Worm (Caenorhabditis elegans): ENCODE measurements around the gene F32A5.4.

DNA sequence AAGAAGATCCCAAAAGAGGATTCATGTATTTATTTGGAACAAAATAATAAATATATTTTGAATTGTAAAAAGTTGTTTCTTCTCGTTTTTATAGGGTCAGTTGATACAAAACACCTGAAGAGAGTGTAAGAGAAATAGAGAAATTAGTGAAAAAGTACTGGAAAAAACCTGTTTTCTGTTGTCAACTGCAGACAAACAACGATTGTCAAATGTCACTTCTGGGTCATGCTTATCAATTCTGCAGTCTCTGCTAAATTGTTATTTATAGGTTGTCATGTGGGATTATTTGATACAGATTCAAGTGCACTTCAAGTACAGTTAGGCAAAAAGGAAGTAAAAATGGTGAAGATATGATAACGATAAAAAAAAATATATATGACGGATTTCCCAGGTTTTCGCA, 43.6 kb downstream of the F32A5.4 start:
- TF ChIP-seq F13C5.2 (tag; optimal IDR thresholded peaks at IDR 0.05) (no peak), hmg-4 (GFP tag; optimal IDR thresholded peaks at IDR 0.05) (no peak), ama-1 (optimal IDR thresholded peaks at IDR 0.05) (no peak)

Data from whole organism, early embryonic.